Fruit fly (Drosophila melanogaster): ENCODE measurements around the gene Mad.

DNA sequence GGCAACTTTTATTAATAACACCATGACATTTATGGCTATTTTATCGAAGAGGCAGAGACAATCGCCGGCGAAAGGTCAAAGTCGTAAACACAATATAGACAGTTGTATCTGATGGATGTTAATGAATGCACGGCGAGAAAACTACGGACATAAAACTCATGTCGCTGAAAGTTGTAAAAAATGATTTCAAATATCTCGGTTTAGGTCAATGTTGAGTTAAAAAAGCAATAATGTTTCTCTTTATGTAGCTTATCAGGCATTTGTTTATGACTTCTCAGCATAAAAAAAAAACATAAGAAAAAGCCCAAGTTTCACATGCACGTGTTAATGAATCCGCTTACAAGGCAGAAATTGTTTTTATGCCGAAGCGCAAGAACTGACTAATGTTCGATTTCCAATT, 38.1 kb downstream of the Mad start:
- TF ChIP-seq CG8478 (optimal IDR thresholded peaks at IDR 0.05), result no peak
- no peak for TF ChIP-seq pan (optimal IDR thresholded peaks at IDR 0.05)
- no peak for TF ChIP-seq usp (GFP tag; optimal IDR thresholded peaks at IDR 0.05)
